Worm (Caenorhabditis elegans): ENCODE results near the gene R12C12.10.

The R12C12.10 gene

DNA sequence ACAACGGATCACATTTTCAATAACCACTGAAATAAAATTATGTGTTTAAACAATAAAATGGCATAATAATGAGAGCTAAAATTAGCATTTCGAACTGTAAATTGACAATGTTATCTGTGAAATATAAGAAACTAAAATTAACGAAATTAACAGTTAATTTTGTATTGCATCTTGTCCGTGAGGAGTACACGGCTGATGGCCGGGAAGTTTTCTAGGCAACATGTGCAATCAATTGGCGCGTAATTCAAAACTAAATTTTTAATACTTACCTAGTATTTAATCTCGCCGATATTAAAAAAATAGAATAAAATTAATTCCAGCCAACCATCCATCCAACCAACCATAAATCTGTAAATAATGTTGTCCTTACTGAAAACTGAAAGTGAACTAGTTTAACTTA, 18.4 kb upstream of the R12C12.10 start (continued):
- no peak for TF ChIP-seq nhr-237 (tag; optimal IDR thresholded peaks at IDR 0.05)
- TF ChIP-seq nhr-90 (tag; optimal IDR thresholded peaks at IDR 0.05; ENCODE audit: poor library complexity), result peak; percentile 97
- TF ChIP-seq pax-3 (tag; optimal IDR thresholded peaks at IDR 0.05), result peak; percentile 93
- peak; percentile 84 for TF ChIP-seq ceh-8 (GFP tag; optimal IDR thresholded peaks at IDR 0.05)
- peak; percentile 98 for TF ChIP-seq lir-3 (tag; optimal IDR thresholded peaks at IDR 0.05; ENCODE audit: poor library complexity)
- peak; percentile 71 for TF ChIP-seq skn-1 (tag; optimal IDR thresholded peaks at IDR 0.05)
- no peak for TF ChIP-seq pqm-1 (tag; optimal IDR thresholded peaks at IDR 0.05)
- TF ChIP-seq fos-1 (tag; optimal IDR thresholded peaks at IDR 0.05), result peak; percentile 1
- no peak for TF ChIP-seq nhr-76 (tag; optimal IDR thresholded peaks at IDR 0.05)
- TF ChIP-seq lsy-2 (tag; optimal IDR thresholded peaks at IDR 0.05), result peak; percentile 84 to 91
- TF ChIP-seq isw-1 (GFP tag; IDR thresholded peaks at IDR 0.05), result peak; percentile 74
- peak; percentile 98 to 99 for TF ChIP-seq efl-1 (optimal IDR thresholded peaks at IDR 0.05)
- peak; percentile 97 to 100 for TF ChIP-seq efl-1 (GFP tag; optimal IDR thresholded peaks at IDR 0.05 in 1 of 2)
- TF ChIP-seq lin-14 (GFP tag; optimal IDR thresholded peaks at IDR 0.05), result peak; percentile 82
- TF ChIP-seq sup-37 (GFP tag; optimal IDR thresholded peaks at IDR 0.05), result no peak
- TF ChIP-seq unc-62 (GFP tag; optimal IDR thresholded peaks at IDR 0.05), result no peak
- peak; percentile 43 for TF ChIP-seq F16B12.6 (tag; optimal IDR thresholded peaks at IDR 0.05)
- TF ChIP-seq unc-130 (tag; optimal IDR thresholded peaks at IDR 0.05), result peak; percentile 87
- peak; percentile 73 for TF ChIP-seq fkh-8 (tag; optimal IDR thresholded peaks at IDR 0.05)
- TF ChIP-seq blmp-1 (tag; optimal IDR thresholded peaks at IDR 0.05), result peak; percentile 56
- TF ChIP-seq ceh-90 (tag; optimal IDR thresholded peaks at IDR 0.05), result peak; percentile 97
- peak; percentile 68 for TF ChIP-seq lin-13 (GFP tag; optimal IDR thresholded peaks at IDR 0.05)
- peak; percentile 98 for TF ChIP-seq lin-35 (GFP tag; optimal IDR thresholded peaks at IDR 0.05)
- no peak for TF ChIP-seq sptf-1 (tag; optimal IDR thresholded peaks at IDR 0.05)
- TF ChIP-seq aha-1 (tag; optimal IDR thresholded peaks at IDR 0.05), result no peak
- TF ChIP-seq xbp-1 (tag; optimal IDR thresholded peaks at IDR 0.05), result peak; percentile 91
- no peak for TF ChIP-seq ces-1 (GFP tag; optimal IDR thresholded peaks at IDR 0.05)
- TF ChIP-seq nhr-85 (tag), result peak; percentile 95
- peak; percentile 58 for TF ChIP-seq C16A3.4 (tag; optimal IDR thresholded peaks at IDR 0.05)
- TF ChIP-seq nhr-11 (tag; optimal IDR thresholded peaks at IDR 0.05), result peak; percentile 49
- no peak for TF ChIP-seq pag-3 (tag; optimal IDR thresholded peaks at IDR 0.05; ENCODE audit: borderline replicate concordance, insufficient read depth)
- peak; percentile 92 for TF ChIP-seq swsn-7 (tag; optimal IDR thresholded peaks at IDR 0.05)
- TF ChIP-seq ama-1 (optimal IDR thresholded peaks at IDR 0.05), result no peak
- TF ChIP-seq elt-3 (tag; optimal IDR thresholded peaks at IDR 0.05), result peak in 2 of 6 experiments; percentile 75 to 80
- TF ChIP-seq dsc-1 (tag; optimal IDR thresholded peaks at IDR 0.05), result peak; percentile 97
- peak; percentile 99 for TF ChIP-seq rnt-1 (tag; optimal IDR thresholded peaks at IDR 0.05)
- peak in 1 of 2 experiments; percentile 62 for TF ChIP-seq mdl-1 (tag; optimal IDR thresholded peaks at IDR 0.05)
- TF ChIP-seq C34B4.2 (tag; optimal IDR thresholded peaks at IDR 0.05), result peak; percentile 13
- no peak for TF ChIP-seq fkh-10 (GFP tag; optimal IDR thresholded peaks at IDR 0.05)
- TF ChIP-seq egl-13 (tag; optimal IDR thresholded peaks at IDR 0.05), result peak; percentile 97
- TF ChIP-seq zag-1 (tag; optimal IDR thresholded peaks at IDR 0.05), result no peak
- peak; percentile 67; the same call in 1 of the 2 replicates for TF ChIP-seq mab-9 (GFP tag; IDR thresholded peaks at IDR 0.05)
- peak; percentile 53 for TF ChIP-seq hlh-17 (GFP tag; optimal IDR thresholded peaks at IDR 0.05; ENCODE audit: borderline replicate concordance)
- TF ChIP-seq unc-86 (tag; optimal IDR thresholded peaks at IDR 0.05), result peak; percentile 79
- TF ChIP-seq lin-15B (tag; optimal IDR thresholded peaks at IDR 0.05), result peak; percentile 63
- peak; percentile 57 for TF ChIP-seq zip-4 (GFP tag; optimal IDR thresholded peaks at IDR 0.05)
- TF ChIP-seq ztf-4 (tag; optimal IDR thresholded peaks at IDR 0.05), result peak; percentile 76
- peak in 1 of 2 experiments; percentile 98 for TF ChIP-seq ztf-11 (tag; optimal IDR thresholded peaks at IDR 0.05)
- peak; percentile 61 to 76 (median 71) for TF ChIP-seq ceh-82 (tag; optimal IDR thresholded peaks at IDR 0.05)
- peak; percentile 85 for TF ChIP-seq lin-39 (tag; optimal IDR thresholded peaks at IDR 0.05)
- peak; percentile 96 for TF ChIP-seq irx-1 (tag; optimal IDR thresholded peaks at IDR 0.05)
- no peak for TF ChIP-seq nhr-77 (tag; optimal IDR thresholded peaks at IDR 0.05)
